Worm (Caenorhabditis elegans) whole organism, early embryonic: Measurements from ENCODE around the gene cyp-33C4.

Experiments used
- B0310.2 ChIP-seq: sonication (generic microtip); optimal IDR thresholded peaks from 2 replicates; lab custom pipeline; 2016; ENCODE audit warnings: mild to moderate bottlenecking, missing genetic modification characterization, missing compliant biosample characterization
- F13C5.2 ChIP-seq: sonication (generic microtip); optimal IDR thresholded peaks from 2 replicates; lab custom pipeline; 2017; ENCODE audit warnings: mild to moderate bottlenecking, missing genetic modification characterization, inconsistent platforms, missing compliant biosample characterization
- aly-1 ChIP-seq: sonication (generic microtip); optimal IDR thresholded peaks from 2 replicates; lab custom pipeline; 2016; ENCODE audit warnings: missing genetic modification characterization, missing compliant biosample characterization
- ama-1 ChIP-seq: fragments of 150-350 bp; optimal IDR thresholded peaks from 2 replicates; lab custom pipeline; 2014
- ceh-13 ChIP-seq: fragments of 200-800 bp; sonication (Bioruptor generic); optimal IDR thresholded peaks from 2 replicates; lab custom pipeline; 2018; ENCODE audit warnings: mild to moderate bottlenecking, missing genetic modification characterization, missing compliant biosample characterization
- ceh-36 ChIP-seq: sonication (generic microtip); optimal IDR thresholded peaks from 2 replicates; lab custom pipeline; 2016; ENCODE audit warnings: missing genetic modification characterization, inconsistent platforms, missing compliant biosample characterization
- ets-7 ChIP-seq: sonication (generic microtip); optimal IDR thresholded peaks from 2 replicates; lab custom pipeline; 2016; ENCODE audit warnings: missing genotype, missing genetic modification characterization, missing compliant biosample characterization
- flt-1 ChIP-seq: fragments of 200-800 bp; sonication (Bioruptor generic); IDR thresholded peaks from 2 replicates; pipeline ENCODE4 v1.3.6; 2022; ENCODE audit warnings: missing genetic modification characterization, missing compliant biosample characterization
- hmbx-1 ChIP-seq: sonication (generic microtip); optimal IDR thresholded peaks from 2 replicates; lab custom pipeline; 2016; ENCODE audit warnings: mild to moderate bottlenecking, missing genetic modification characterization, missing compliant biosample characterization
- hmg-4 ChIP-seq: fragments of 200-800 bp; sonication (Bioruptor generic); optimal IDR thresholded peaks from 2 replicates; lab custom pipeline; 2018; ENCODE audit warnings: mild to moderate bottlenecking, missing genetic modification characterization, missing compliant biosample characterization
- hnd-1 ChIP-seq: sonication (generic microtip); optimal IDR thresholded peaks from 2 replicates; lab custom pipeline; 2016; ENCODE audit warnings: missing genetic modification characterization, missing compliant biosample characterization
- pes-1 ChIP-seq: fragments of 200-800 bp; sonication (Bioruptor generic); IDR thresholded peaks from 2 replicates; pipeline ENCODE4 v1.3.6; 2022; ENCODE audit warnings: missing genetic modification reagents, missing genetic modification characterization, missing compliant biosample characterization
- scrt-1 ChIP-seq: fragments of 200-800 bp; sonication (Bioruptor generic); IDR thresholded peaks from 2 replicates; pipeline ENCODE4 v1.3.6; 2022; ENCODE audit warnings: missing genetic modification characterization, missing compliant biosample characterization
- sea-1 ChIP-seq: fragments of 200-800 bp; sonication (Bioruptor generic); conservative IDR thresholded peaks from 2 replicates; pipeline ENCODE4 v1.3.6; 2022; ENCODE audit warnings: missing genetic modification characterization, missing compliant biosample characterization
- tbx-11 ChIP-seq: fragments of 200-800 bp; sonication (Bioruptor generic); IDR thresholded peaks from 2 replicates; pipeline ENCODE4 v1.3.6; 2022; ENCODE audit warnings: missing genetic modification characterization, missing compliant biosample characterization
- tbx-37 ChIP-seq: fragments of 200-800 bp; sonication (Bioruptor generic); conservative IDR thresholded peaks from 2 replicates; pipeline ENCODE4 v1.3.6; 2022; ENCODE audit warnings: missing genetic modification reagents, missing genetic modification characterization, missing compliant biosample characterization
- tra-4 ChIP-seq: sonication (generic microtip); optimal IDR thresholded peaks from 2 replicates; lab custom pipeline; 2017; ENCODE audit warnings: missing genetic modification characterization, missing compliant biosample characterization

cyp-33C4 gene

DNA sequence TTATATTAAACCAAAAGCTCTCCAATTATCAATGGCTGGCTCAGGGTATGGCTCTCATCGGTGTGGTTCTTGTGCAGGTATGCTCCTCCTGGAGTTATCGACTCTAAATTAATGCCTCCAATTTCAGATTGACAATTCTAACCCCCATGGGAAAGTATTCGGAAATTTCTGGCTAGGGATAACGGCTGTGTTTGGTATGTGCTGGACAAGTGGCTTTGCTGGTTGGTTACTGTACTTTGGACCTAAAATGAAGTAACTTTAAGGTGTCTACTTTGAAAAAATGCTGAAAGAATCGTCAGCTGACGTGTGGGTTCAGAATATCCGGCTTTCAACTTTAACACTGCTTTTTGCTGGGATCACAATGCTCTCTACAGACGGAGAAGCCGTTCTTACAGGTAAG lies 19.0 kb upstream of the cyp-33C4 start:
- no peak for TF ChIP-seq tbx-37 (GFP tag; lab: Robert Waterston, UW)
- no peak for TF ChIP-seq hnd-1
- no peak for TF ChIP-seq hmg-4
- TF ChIP-seq B0310.2, result no peak

DNA sequence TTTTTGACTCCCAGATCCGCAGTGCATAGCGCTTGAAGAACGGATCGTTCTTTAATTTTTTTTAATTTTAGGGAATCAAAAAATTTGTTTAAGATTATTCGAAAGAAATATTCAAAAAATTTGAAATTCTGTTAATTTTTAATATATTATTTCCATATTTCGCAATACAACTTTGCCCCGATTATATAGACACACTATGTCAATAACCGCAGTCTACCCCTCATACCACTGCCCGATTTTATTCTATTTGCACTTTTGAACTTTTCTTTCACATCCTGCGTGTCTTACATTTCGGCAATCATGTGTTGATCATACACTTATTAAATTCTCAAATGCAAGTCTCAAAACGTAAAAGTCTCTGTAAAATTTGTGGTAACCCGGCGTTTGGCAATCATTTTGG lies 17.1 kb upstream of the cyp-33C4 start, which contains the start of gene nhr-56:
Gene nhr-56, plus strand, starts transcription at position 202 of the 400 bp plus-strand sequence.
- TF ChIP-seq flt-1 (GFP tag; lab: Robert Waterston, UW) (no peak), hmg-4 (no peak), hmbx-1 (tag; lab: Kevin White, UChicago) (no peak), sea-1 (GFP tag; lab: Robert Waterston, UW) (no peak), scrt-1 (GFP tag; lab: Robert Waterston, UW) (no peak), ceh-13 (GFP tag; lab: Kevin White, UChicago) (no peak), pes-1 (GFP tag; lab: Robert Waterston, UW) (no peak), aly-1 (tag; lab: Kevin White, UChicago) (no peak), B0310.2 (no peak), ama-1 (lab: Kevin White, UChicago) (no peak), ceh-36 (tag; lab: Kevin White, UChicago) (no peak), hnd-1 (no peak), F13C5.2 (tag; lab: Kevin White, UChicago) (no peak), ets-7 (no peak), tra-4 (tag; lab: Kevin White, UChicago) (no peak)

DNA sequence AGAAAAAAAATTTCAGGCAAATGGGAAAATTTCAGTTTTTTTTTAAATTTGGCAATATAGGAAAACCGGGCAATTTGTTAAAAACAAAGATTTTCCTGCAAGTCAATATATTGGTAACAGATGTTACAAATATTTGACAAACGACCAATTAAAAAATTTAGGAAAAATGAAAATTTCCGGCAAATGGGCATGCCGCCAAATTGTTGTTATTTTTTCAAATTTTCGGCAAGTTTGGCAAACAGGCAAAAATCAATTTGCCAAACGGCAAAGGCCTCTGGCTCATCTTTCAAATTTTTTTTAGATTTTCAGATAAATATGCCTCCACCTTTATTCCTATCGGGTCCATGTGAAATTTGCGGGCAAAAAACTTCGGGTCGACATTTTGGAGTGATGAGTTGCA lies 14.2 kb upstream of the cyp-33C4 start, which contains the start of gene nhr-128:
Gene nhr-128, plus strand, starts transcription at position 301 of the 400 bp plus-strand sequence.
- no peak for TF ChIP-seq hnd-1
- no peak for TF ChIP-seq sea-1 (GFP tag; lab: Robert Waterston, UW)
- no peak for TF ChIP-seq F13C5.2 (tag; lab: Kevin White, UChicago)

DNA sequence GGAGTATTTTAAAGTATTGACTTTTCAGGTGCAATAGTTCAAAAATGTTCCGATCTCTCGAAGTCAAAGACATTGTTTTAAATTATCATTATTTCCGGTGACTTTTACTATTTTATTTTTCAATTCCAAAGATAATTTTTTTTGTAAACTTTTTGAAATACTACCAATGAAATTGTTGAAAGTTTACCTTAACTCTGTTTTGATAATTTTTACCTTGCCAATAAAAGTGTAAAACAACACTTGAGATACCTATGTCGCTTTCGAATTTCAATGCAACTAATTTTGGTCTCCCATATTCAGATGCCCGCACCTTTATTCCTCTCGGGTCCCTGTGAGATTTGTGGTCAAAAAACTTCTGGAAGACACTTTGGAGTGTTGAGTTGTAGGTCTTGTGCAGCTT lies 10.8 kb upstream of the cyp-33C4 start, which contains the start of gene nhr-103:
Gene nhr-103, plus strand, starts transcription at position 301 of the 400 bp plus-strand sequence.
- TF ChIP-seq tbx-37 (GFP tag; lab: Robert Waterston, UW) (no peak), ama-1 (lab: Kevin White, UChicago) (no peak), sea-1 (GFP tag; lab: Robert Waterston, UW) (no peak), hnd-1 (no peak), scrt-1 (GFP tag; lab: Robert Waterston, UW) (no peak), F13C5.2 (tag; lab: Kevin White, UChicago) (no peak), B0310.2 (no peak), pes-1 (GFP tag; lab: Robert Waterston, UW) (no peak), tra-4 (tag; lab: Kevin White, UChicago) (no peak), hmbx-1 (tag; lab: Kevin White, UChicago) (no peak), hmg-4 (no peak), aly-1 (tag; lab: Kevin White, UChicago) (no peak), tbx-11 (GFP tag; lab: Robert Waterston, UW) (no peak), ets-7 (no peak), flt-1 (GFP tag; lab: Robert Waterston, UW) (no peak), ceh-13 (GFP tag; lab: Kevin White, UChicago) (no peak), ceh-36 (tag; lab: Kevin White, UChicago) (no peak)

DNA sequence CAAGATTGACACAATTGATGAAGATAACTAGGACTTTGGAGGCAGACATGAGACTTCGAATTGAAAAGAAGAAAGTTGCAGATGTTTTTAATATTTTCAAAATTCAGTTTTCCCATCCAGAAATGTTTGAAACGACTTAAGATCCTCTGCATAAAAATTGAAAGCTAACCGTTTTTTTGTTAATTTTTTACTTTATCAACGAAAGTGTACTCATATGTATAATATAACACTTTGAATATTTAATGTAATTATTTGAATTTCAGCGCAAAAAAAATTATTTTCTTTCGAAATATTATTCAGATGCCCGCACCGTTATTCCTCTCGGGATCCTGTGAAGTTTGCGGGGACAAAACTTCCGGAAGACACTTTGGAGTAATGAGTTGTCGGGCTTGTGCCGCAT lies 9.0 kb upstream of the cyp-33C4 start, which contains the start of gene nhr-18:
Gene nhr-18, plus strand, starts transcription at position 301 of the 400 bp plus-strand sequence.
- TF ChIP-seq scrt-1 (GFP tag; lab: Robert Waterston, UW) (no peak), ama-1 (lab: Kevin White, UChicago) (no peak), sea-1 (GFP tag; lab: Robert Waterston, UW) (no peak), tbx-37 (GFP tag; lab: Robert Waterston, UW) (no peak)

DNA sequence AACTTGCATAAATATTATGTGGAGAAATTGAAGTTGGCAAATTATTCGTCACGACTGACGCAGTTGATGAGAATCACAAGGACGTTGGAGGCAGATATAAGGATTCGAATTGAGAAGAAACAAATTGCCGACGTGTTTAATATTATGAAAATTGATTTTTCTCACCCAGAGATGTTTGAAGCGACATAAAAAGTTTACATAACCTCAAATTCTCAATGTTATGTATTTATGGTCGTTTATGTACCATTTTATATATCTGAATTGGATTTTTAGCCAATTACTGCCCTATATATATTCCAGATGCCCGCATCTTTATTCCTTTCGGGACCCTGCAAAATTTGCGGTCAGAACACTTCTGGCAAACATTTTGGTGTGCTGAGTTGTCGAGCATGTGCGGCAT lies 7.2 kb upstream of the cyp-33C4 start, which contains the start of gene nhr-126:
Gene nhr-126, plus strand, starts transcription at position 301 of the 400 bp plus-strand sequence.
- TF ChIP-seq F13C5.2 (tag; lab: Kevin White, UChicago) (no peak), ama-1 (lab: Kevin White, UChicago) (no peak), tbx-11 (GFP tag; lab: Robert Waterston, UW) (no peak), ets-7 (no peak), ceh-36 (tag; lab: Kevin White, UChicago) (no peak)

DNA sequence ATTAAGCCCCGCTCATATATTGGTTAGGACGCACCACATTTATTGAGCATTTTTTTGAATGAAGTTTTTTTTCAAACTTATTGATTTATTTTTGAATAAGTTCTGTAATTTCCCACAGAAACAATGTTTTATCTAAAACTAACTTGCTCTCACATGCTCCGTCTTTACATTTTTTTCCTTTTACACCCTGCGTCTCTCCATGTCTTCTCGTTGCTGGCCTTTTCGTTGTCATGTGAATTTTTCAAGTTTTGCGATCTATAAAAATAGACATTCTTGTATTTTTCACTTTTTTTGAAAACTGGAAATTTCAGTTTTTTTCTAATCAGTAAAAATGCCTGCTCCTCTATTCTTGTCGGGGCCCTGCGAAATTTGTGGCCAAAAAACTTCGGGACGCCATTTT lies 5.0 kb upstream of the cyp-33C4 start, which contains the start of gene nhr-134:
Gene nhr-134, plus strand, starts transcription at position 312 of the 400 bp plus-strand sequence.
- TF ChIP-seq scrt-1 (GFP tag; lab: Robert Waterston, UW) (no peak), F13C5.2 (tag; lab: Kevin White, UChicago) (no peak), tra-4 (tag; lab: Kevin White, UChicago) (no peak), B0310.2 (no peak), hmg-4 (no peak), ama-1 (lab: Kevin White, UChicago) (no peak)

DNA sequence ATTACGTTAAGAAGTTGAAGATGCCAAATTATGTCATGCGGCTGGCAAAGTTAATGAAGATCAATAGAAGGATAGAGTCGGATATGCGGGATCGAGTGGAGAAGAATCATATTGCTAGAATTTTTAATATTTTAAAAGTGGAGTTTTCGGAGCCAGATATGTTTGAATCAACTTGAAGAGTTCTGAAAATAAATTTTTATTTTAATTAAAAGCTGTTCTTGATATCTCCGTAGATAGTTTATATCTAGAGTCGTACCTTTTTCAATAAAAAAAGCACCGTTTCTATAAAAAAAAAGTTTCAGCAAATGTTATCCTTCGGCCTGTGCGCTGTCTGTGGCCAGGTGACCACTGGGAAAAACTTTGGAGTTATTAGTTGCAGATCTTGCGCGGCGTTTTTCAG lies 2.8 kb upstream of the cyp-33C4 start, which contains the start of gene nhr-96:
Gene nhr-96, plus strand, starts transcription at position 301 of the 400 bp plus-strand sequence.
- TF ChIP-seq F13C5.2 (tag; lab: Kevin White, UChicago), result no peak
- no peak for TF ChIP-seq hmg-4

DNA sequence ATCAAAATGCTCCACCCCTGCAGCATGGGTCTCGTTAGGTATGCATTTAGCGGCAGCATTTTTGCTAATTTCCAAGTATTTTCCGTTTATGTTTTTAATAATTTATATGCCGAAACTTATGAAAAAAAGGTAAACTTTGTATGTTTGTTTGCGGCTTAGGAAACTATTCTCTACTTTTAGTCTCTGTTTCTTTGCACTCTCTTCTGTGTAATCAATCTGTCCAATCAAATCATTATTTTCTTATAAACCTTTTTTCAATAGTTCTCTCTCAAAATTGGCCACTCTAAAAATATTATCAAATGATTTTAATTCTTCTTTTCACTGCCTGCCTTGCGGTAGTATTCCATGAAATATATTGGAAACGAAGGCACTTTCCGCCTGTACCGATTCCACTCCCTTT lies 2.1 kb downstream of the cyp-33C4 start:
- TF ChIP-seq aly-1 (tag; lab: Kevin White, UChicago), result no peak
- TF ChIP-seq ama-1 (lab: Kevin White, UChicago), result no peak
- no peak for TF ChIP-seq F13C5.2 (tag; lab: Kevin White, UChicago)
- no peak for TF ChIP-seq tbx-11 (GFP tag; lab: Robert Waterston, UW)
- TF ChIP-seq hnd-1, result no peak
- TF ChIP-seq scrt-1 (GFP tag; lab: Robert Waterston, UW), result no peak
- no peak for TF ChIP-seq flt-1 (GFP tag; lab: Robert Waterston, UW)
- no peak for TF ChIP-seq hmbx-1 (tag; lab: Kevin White, UChicago)
- no peak for TF ChIP-seq ets-7
- TF ChIP-seq ceh-13 (GFP tag; lab: Kevin White, UChicago), result no peak
- no peak for TF ChIP-seq hmg-4
- TF ChIP-seq tbx-37 (GFP tag; lab: Robert Waterston, UW), result no peak
- no peak for TF ChIP-seq ceh-36 (tag; lab: Kevin White, UChicago)
- no peak for TF ChIP-seq pes-1 (GFP tag; lab: Robert Waterston, UW)
- TF ChIP-seq sea-1 (GFP tag; lab: Robert Waterston, UW), result no peak
- TF ChIP-seq B0310.2, result no peak
- TF ChIP-seq tra-4 (tag; lab: Kevin White, UChicago), result no peak
